Fruit fly (Drosophila melanogaster) whole organism, adult: ENCODE data around the gene CG5172.

Experiments
- CG12768 ChIP-seq: fragments of 200-800 bp; sonication (Bioruptor generic); optimal IDR thresholded peaks from 2 replicates; lab custom pipeline; 2017; ENCODE audit warnings: missing biosample characterization, missing genetic modification characterization, mild to moderate bottlenecking, moderate library complexity, missing genetic modification reagents
- CG33017 ChIP-seq: fragments of 200-800 bp; sonication (Bioruptor generic); optimal IDR thresholded peaks from 2 replicates; lab custom pipeline; 2018; ENCODE audit warnings: missing biosample characterization, mild to moderate bottlenecking, missing genetic modification characterization, moderate library complexity
- tj ChIP-seq: fragments of 200-800 bp; sonication (Bioruptor generic); optimal IDR thresholded peaks from 3 replicates; lab custom pipeline; 2017; ENCODE audit warnings: missing biosample characterization, mild to moderate bottlenecking, missing genetic modification characterization, moderate library complexity

- TF ChIP-seq tj (GFP tag; lab: Kevin White, UChicago) = no peak
- no peak for TF ChIP-seq CG12768 (GFP tag; lab: Kevin White, UChicago)
- TF ChIP-seq CG33017 = no peak
These were observed 40.7 kb upstream of the CG5172 start for dm6 chrX:17180523-17180922.
